Fruit fly (Drosophila melanogaster) whole organism, embryonic: Measurements from ENCODE around the gene CG31823.
A peak's percentile ranks its signal among the peaks of the same experiment; 100 is the strongest.

ENCODE experiments used
- ATbp ChIP-seq: fragments of 200-800 bp; sonication (Bioruptor generic); optimal IDR thresholded peaks from 2 replicates; lab custom pipeline; 2017; ENCODE audit warnings: missing biosample characterization, mild to moderate bottlenecking, missing genetic modification characterization, missing genetic modification reagents
- CG10543 ChIP-seq: fragments of 200-800 bp; sonication (Bioruptor generic); optimal IDR thresholded peaks from 3 replicates; lab custom pipeline; 2017; ENCODE audit warnings: missing biosample characterization, mild to moderate bottlenecking, missing genetic modification characterization, moderate library complexity
- CG10565 ChIP-seq: fragments of 200-800 bp; sonication (Bioruptor generic); optimal IDR thresholded peaks from 3 replicates; lab custom pipeline; 2016; ENCODE audit warnings: missing biosample characterization, mild to moderate bottlenecking, missing genetic modification characterization
- CG10979 ChIP-seq: fragments of 200-800 bp; sonication (Bioruptor generic); optimal IDR thresholded peaks from 2 replicates; lab custom pipeline; 2018; ENCODE audit warnings: missing biosample characterization, mild to moderate bottlenecking, missing genetic modification characterization, moderate library complexity
- CG11695 ChIP-seq: fragments of 200-800 bp; sonication (Bioruptor generic); IDR thresholded peaks from 3 replicates; pipeline ENCODE4 v1.3.6; 2022; ENCODE audit warnings: missing biosample characterization, missing genetic modification characterization
- CG14441 ChIP-seq: fragments of 200-800 bp; sonication (Bioruptor generic); IDR thresholded peaks from 2 replicates; pipeline ENCODE4 v1.3.6; 2022; ENCODE audit warnings: missing biosample characterization, missing genetic modification characterization
- CG14667 ChIP-seq: fragments of 200-800 bp; sonication (Bioruptor generic); IDR thresholded peaks from 2 replicates; pipeline ENCODE4 v1.3.6; 2022; ENCODE audit warnings: missing biosample characterization, missing genetic modification characterization
- CG17802 ChIP-seq: fragments of 200-800 bp; sonication (Bioruptor generic); optimal IDR thresholded peaks from 2 replicates; lab custom pipeline; 2018; ENCODE audit warnings: missing biosample characterization, mild to moderate bottlenecking, missing genetic modification characterization, moderate library complexity
- CG18476 ChIP-seq: fragments of 200-800 bp; sonication (Bioruptor generic); optimal IDR thresholded peaks from 2 replicates; lab custom pipeline; 2016; ENCODE audit warnings: missing biosample characterization, mild to moderate bottlenecking, missing genetic modification characterization
- CG18764 ChIP-seq: fragments of 200-800 bp; sonication (Bioruptor generic); optimal IDR thresholded peaks from 3 replicates; lab custom pipeline; 2016; ENCODE audit warnings: missing biosample characterization, missing genetic modification characterization
- CG30403 ChIP-seq: fragments of 200-800 bp; sonication (Bioruptor generic); optimal IDR thresholded peaks from 3 replicates; lab custom pipeline; 2016; ENCODE audit warnings: missing biosample characterization, missing genetic modification characterization
- CG3065 ChIP-seq: fragments of 200-800 bp; sonication (Bioruptor generic); optimal IDR thresholded peaks from 2 replicates; lab custom pipeline; 2016; ENCODE audit warnings: missing biosample characterization, missing genetic modification characterization
- CG34224 ChIP-seq: fragments of 200-800 bp; sonication (Bioruptor generic); IDR thresholded peaks from 3 replicates; pipeline ENCODE4 v1.3.6; 2022; ENCODE audit warnings: missing biosample characterization, missing genetic modification characterization; ENCODE audit not compliant: partially characterized antibody
- CG34422 ChIP-seq: fragments of 200-800 bp; sonication (Bioruptor generic); IDR thresholded peaks from 3 replicates; pipeline ENCODE4 v1.3.6; 2022; ENCODE audit warnings: missing biosample characterization, missing genetic modification characterization
- CG3726 ChIP-seq: fragments of 200-800 bp; sonication (Bioruptor generic); IDR thresholded peaks from 3 replicates; pipeline ENCODE4, ENCODE4 v1.3.6; 2022; ENCODE audit warnings: missing biosample characterization, missing genetic modification characterization
- CG42726 ChIP-seq: fragments of 200-800 bp; sonication (Bioruptor generic); IDR thresholded peaks from 2 replicates; pipeline ENCODE4 v1.3.6; 2022; ENCODE audit warnings: missing biosample characterization, missing genetic modification characterization; ENCODE audit not compliant: partially characterized antibody
- CG4328 ChIP-seq: fragments of 200-800 bp; sonication (Bioruptor generic); optimal IDR thresholded peaks from 3 replicates; lab custom pipeline; 2017; ENCODE audit warnings: missing biosample characterization, missing genetic modification reagents, missing genetic modification characterization
- CG4730 ChIP-seq: fragments of 200-800 bp; sonication (Bioruptor generic); IDR thresholded peaks from 2 replicates; pipeline ENCODE4 v1.3.6; 2022; ENCODE audit warnings: missing biosample characterization, missing genetic modification characterization
- CG7987 ChIP-seq: fragments of 200-800 bp; sonication (Bioruptor generic); optimal IDR thresholded peaks from 2 replicates; lab custom pipeline; 2018; ENCODE audit warnings: missing biosample characterization, mild to moderate bottlenecking, missing genetic modification characterization, moderate library complexity
- CG8290 ChIP-seq, 3 experiments: fragments of 200-800 bp; sonication (Bioruptor generic); optimal IDR thresholded peaks; 2 replicates each; lab custom pipeline; 2016 to 2019; ENCODE audit warnings: missing biosample characterization in 3 of 3, missing genetic modification characterization in 3 of 3, mild to moderate bottlenecking in 2 of 3, moderate library complexity in 1 of 3
- CG8944 ChIP-seq: fragments of 200-800 bp; sonication (Bioruptor generic); optimal IDR thresholded peaks from 3 replicates; lab custom pipeline; 2016; ENCODE audit warnings: missing biosample characterization, missing genetic modification characterization
- Chrac-16 ChIP-seq: fragments of 200-800 bp; sonication (Bioruptor generic); optimal IDR thresholded peaks from 3 replicates; lab custom pipeline; 2016; ENCODE audit warnings: missing biosample characterization, missing genetic modification characterization
- Dfd ChIP-seq, 2 experiments: fragments of >200 bp; optimal IDR thresholded peaks; 2 replicates each; lab custom pipeline; 2017; ENCODE audit warnings: missing biosample characterization in 2 of 2, missing genetic modification characterization in 2 of 2
- Eip74EF ChIP-seq, 2 experiments: fragments of 200-800 bp in 1 of 2; fragments of >200 bp in 1 of 2; sonication (Bioruptor generic) in 1 of 2; optimal IDR thresholded peaks; 2 replicates each; lab custom pipeline; 2017 to 2019; ENCODE audit warnings: missing biosample characterization in 2 of 2, missing genetic modification characterization in 2 of 2, mild to moderate bottlenecking in 1 of 2, moderate library complexity in 1 of 2
- H2.0 ChIP-seq: fragments of 200-800 bp; sonication (Bioruptor generic); IDR thresholded peaks from 2 replicates; pipeline ENCODE4 v1.3.6; 2022; ENCODE audit warnings: missing biosample characterization, missing genetic modification characterization
- Lim3 ChIP-seq: fragments of 200-800 bp; sonication (Bioruptor generic); IDR thresholded peaks from 2 replicates; pipeline ENCODE4 v1.3.6; 2022; ENCODE audit warnings: missing biosample characterization, missing genetic modification characterization
- NC2α ChIP-seq: fragments of 200-800 bp; sonication (Bioruptor generic); optimal IDR thresholded peaks from 2 replicates; lab custom pipeline; 2016; ENCODE audit warnings: missing biosample characterization, missing genetic modification characterization
- chn ChIP-seq: fragments of 200-800 bp; sonication (Bioruptor generic); optimal IDR thresholded peaks from 2 replicates; lab custom pipeline; 2016; ENCODE audit warnings: missing biosample characterization, missing genetic modification characterization
- corto ChIP-seq: fragments of 200-800 bp; sonication (Bioruptor generic); optimal IDR thresholded peaks from 2 replicates; lab custom pipeline; 2016; ENCODE audit warnings: missing biosample characterization, mild to moderate bottlenecking, missing genetic modification characterization, moderate library complexity
- dmrt99B ChIP-seq: fragments of 200-800 bp; sonication (Bioruptor generic); optimal IDR thresholded peaks from 2 replicates; lab custom pipeline; 2018; ENCODE audit warnings: missing biosample characterization, mild to moderate bottlenecking, missing genetic modification characterization, moderate library complexity
- eyg ChIP-seq: fragments of 200-800 bp; sonication (Bioruptor generic); optimal IDR thresholded peaks from 3 replicates; lab custom pipeline; 2016; ENCODE audit warnings: missing biosample characterization, missing genetic modification characterization
- gce ChIP-seq: fragments of 200-800 bp; sonication (Bioruptor generic); IDR thresholded peaks from 3 replicates; pipeline ENCODE4 v1.3.6; 2022; ENCODE audit warnings: missing biosample characterization, missing genetic modification characterization
- gcm ChIP-seq: fragments of 200-800 bp; sonication (Bioruptor generic); optimal IDR thresholded peaks from 2 replicates; lab custom pipeline; 2019; ENCODE audit warnings: missing biosample characterization, mild to moderate bottlenecking, missing genetic modification characterization, moderate library complexity
- gsb-n ChIP-seq: fragments of 200-800 bp; sonication (Bioruptor generic); optimal IDR thresholded peaks from 3 replicates; lab custom pipeline; 2018; ENCODE audit warnings: missing biosample characterization, mild to moderate bottlenecking, missing genetic modification characterization
- hkb ChIP-seq, 2 experiments: fragments of 200-800 bp in 1 of 2; fragments of >200 bp in 1 of 2; sonication (Bioruptor generic) in 1 of 2; IDR thresholded peaks in 1 of 2; optimal IDR thresholded peaks in 1 of 2; 2 replicates each; pipeline versions ENCODE4 v1.3.6 to Lab custom; 2017 to 2022; ENCODE audit warnings: missing biosample characterization in 1 of 2, missing genetic modification characterization in 1 of 2
- klu ChIP-seq: fragments of 200-800 bp; sonication (Bioruptor generic); IDR thresholded peaks from 2 replicates; pipeline ENCODE4 v1.3.6; 2022; ENCODE audit warnings: missing biosample characterization, missing genetic modification characterization
- lab ChIP-seq: fragments of 200-800 bp; sonication (Bioruptor generic); optimal IDR thresholded peaks from 3 replicates; lab custom pipeline; 2017; ENCODE audit warnings: missing biosample characterization, missing genetic modification characterization, mild to moderate bottlenecking, moderate library complexity, missing genetic modification reagents
- lilli ChIP-seq: fragments of 200-800 bp; sonication (Bioruptor generic); optimal IDR thresholded peaks from 3 replicates; lab custom pipeline; 2016; ENCODE audit warnings: missing biosample characterization, missing genetic modification characterization
- onecut ChIP-seq: fragments of 200-800 bp; sonication (Bioruptor generic); IDR thresholded peaks from 2 replicates; pipeline ENCODE4 v1.3.6; 2022; ENCODE audit warnings: missing biosample characterization, missing genetic modification characterization
- p53 ChIP-seq: fragments of 200-800 bp; sonication (Bioruptor generic); optimal IDR thresholded peaks from 2 replicates; lab custom pipeline; 2016; ENCODE audit warnings: missing biosample characterization, missing genetic modification characterization
- pita ChIP-seq: fragments of 200-800 bp; sonication (Bioruptor generic); optimal IDR thresholded peaks from 2 replicates; lab custom pipeline; 2017; ENCODE audit warnings: missing biosample characterization, mild to moderate bottlenecking, missing genetic modification characterization
- prd ChIP-seq, 3 experiments: fragments of >200 bp in 2 of 3; fragments of 200-800 bp in 1 of 3; sonication (Bioruptor generic) in 1 of 3; optimal IDR thresholded peaks in 2 of 3; IDR thresholded peaks in 1 of 3; 2 replicates in 2 of 3; 3 replicates in 1 of 3; pipeline versions ENCODE4 v1.3.6 to Lab custom; 2017 to 2022; ENCODE audit warnings: missing biosample characterization in 1 of 3, missing genetic modification characterization in 1 of 3
- psq ChIP-seq: fragments of 200-800 bp; sonication (Bioruptor generic); optimal IDR thresholded peaks from 2 replicates; lab custom pipeline; 2017; ENCODE audit warnings: missing biosample characterization, missing genetic modification characterization
- run ChIP-seq: fragments of 200-800 bp; sonication (Bioruptor generic); optimal IDR thresholded peaks from 3 replicates; lab custom pipeline; 2018; ENCODE audit warnings: missing biosample characterization, mild to moderate bottlenecking, missing genetic modification characterization
- sisA ChIP-seq: fragments of 200-800 bp; sonication (Bioruptor generic); IDR thresholded peaks from 2 replicates; pipeline ENCODE4 v1.3.6; 2022; ENCODE audit warnings: missing biosample characterization, missing genetic modification characterization
- unpg ChIP-seq: fragments of 200-800 bp; sonication (Bioruptor generic); optimal IDR thresholded peaks from 3 replicates; lab custom pipeline; 2018; ENCODE audit warnings: missing biosample characterization, mild to moderate bottlenecking, missing genetic modification characterization, moderate library complexity
- usp ChIP-seq: fragments of >200 bp; optimal IDR thresholded peaks from 2 replicates; lab custom pipeline; 2017; ENCODE audit warnings: missing biosample characterization, missing genetic modification characterization

CG31823 gene

dm6 chr2L:15912008-15912900 is 11.9 kb upstream of the CG31823 start (continued):
- TF ChIP-seq CG3726 (GFP tag; lab: Robert Waterston, UW) (peak; percentile 90), corto (GFP tag; lab: Kevin White, UChicago) (peak; percentile 2), CG18764 (GFP tag; lab: Kevin White, UChicago) (peak; percentile 78), prd (optimal IDR thresholded peaks at IDR 0.05; lab: Kevin White, UChicago) (no peak), prd (GFP tag; IDR thresholded peaks at IDR 0.05; lab: Robert Waterston, UW) (peak; percentile 92), Dfd (GFP tag; optimal IDR thresholded peaks at IDR 0.05; lab: Kevin White, UChicago) (no peak), eyg (GFP tag; lab: Kevin White, UChicago) (no peak), dmrt99B (tag; lab: Kevin White, UChicago) (peak; percentile 96), H2.0 (GFP tag; lab: Robert Waterston, UW) (peak; percentile 93), CG4730 (GFP tag; lab: Robert Waterston, UW) (peak; percentile 89), gsb-n (peak; percentile 99), CG11695 (GFP tag; lab: Robert Waterston, UW) (peak; percentile 91), ATbp (GFP tag; lab: Kevin White, UChicago) (peak; percentile 88), NC2α (GFP tag; lab: Kevin White, UChicago) (no peak), chn (GFP tag; lab: Kevin White, UChicago) (peak; percentile 36), CG14441 (peak; percentile 86), p53 (no peak), usp (no peak), CG10543 (GFP tag; lab: Kevin White, UChicago) (peak; percentile 78), CG10979 (tag; lab: Kevin White, UChicago) (peak; percentile 92), lab (GFP tag; lab: Kevin White, UChicago) (peak; percentile 87), CG3065 (GFP tag; lab: Kevin White, UChicago) (peak; percentile 88), psq (peak; percentile 42), CG18476 (peak; percentile 64), run (peak; percentile 97), CG30403 (peak; percentile 96), hkb (optimal IDR thresholded peaks at IDR 0.05; lab: Kevin White, UChicago) (no peak), hkb (GFP tag; IDR thresholded peaks at IDR 0.05; lab: Robert Waterston, UW) (peak; percentile 86), unpg (GFP tag; lab: Kevin White, UChicago) (peak; percentile 95), sisA (GFP tag; lab: Robert Waterston, UW) (peak; percentile 84), CG7987 (GFP tag; lab: Kevin White, UChicago) (peak; percentile 92), CG34422 (GFP tag; lab: Robert Waterston, UW) (peak; percentile 86), CG8290 (GFP tag; optimal IDR thresholded peaks at IDR 0.05; lab: Kevin White, UChicago) (peak; percentile 83), CG8290 (tag; optimal IDR thresholded peaks at IDR 0.05; lab: Kevin White, UChicago) (peak in 1 of 2 experiments; percentile 17), gcm (GFP tag; lab: Kevin White, UChicago) (peak; percentile 85), CG4328 (GFP tag; lab: Kevin White, UChicago) (peak; percentile 94), CG14667 (GFP tag; lab: Robert Waterston, UW) (peak; percentile 82), Eip74EF (GFP tag; optimal IDR thresholded peaks at IDR 0.05; lab: Kevin White, UChicago) (peak in 1 of 2 experiments; percentile 56), Lim3 (GFP tag; lab: Robert Waterston, UW) (peak; percentile 35; the same call in 1 of the 2 replicates), CG10565 (no peak), pita (GFP tag; lab: Kevin White, UChicago) (no peak), onecut (peak; percentile 61), CG34224 (GFP tag; lab: Robert Waterston, UW) (no peak), gce (GFP tag; lab: Robert Waterston, UW) (peak; percentile 70; the same call in 1 of the 3 replicates), CG42726 (GFP tag; lab: Robert Waterston, UW) (no peak), CG17802 (tag; lab: Kevin White, UChicago) (peak; percentile 49), lilli (GFP tag; lab: Kevin White, UChicago) (peak; percentile 78), CG8944 (GFP tag; lab: Kevin White, UChicago) (no peak), Chrac-16 (peak; percentile 84), klu (peak; percentile 87)
